Fruit fly (Drosophila melanogaster) whole organism, prepupa: ENCODE measurements around the gene vas.

Experiments used
- Blimp-1 ChIP-seq: fragments of 200-800 bp; sonication (Bioruptor generic); optimal IDR thresholded peaks from 3 replicates; lab custom pipeline; 2017; ENCODE audit warnings: missing biosample characterization, missing genetic modification characterization, mild to moderate bottlenecking, moderate library complexity, missing genetic modification reagents
- CG11294 ChIP-seq: fragments of 200-800 bp; sonication (Bioruptor generic); IDR thresholded peaks from 2 replicates; pipeline ENCODE4 v1.3.6; 2022; ENCODE audit warnings: missing biosample characterization, missing genetic modification characterization
- CG11762 ChIP-seq: fragments of 200-800 bp; sonication (Bioruptor generic); optimal IDR thresholded peaks from 3 replicates; lab custom pipeline; 2016; ENCODE audit warnings: missing biosample characterization, missing genetic modification characterization; ENCODE audit not compliant: insufficient read depth
- CG15336 ChIP-seq: fragments of 200-800 bp; sonication (Bioruptor generic); IDR thresholded peaks from 2 replicates; pipeline ENCODE4 v1.3.6; 2022; ENCODE audit warnings: missing biosample characterization, missing genetic modification characterization
- CG1621 ChIP-seq: fragments of 200-800 bp; sonication (Bioruptor generic); optimal IDR thresholded peaks from 3 replicates; lab custom pipeline; 2018; ENCODE audit warnings: missing biosample characterization, mild to moderate bottlenecking, missing genetic modification characterization
- CG16779 ChIP-seq: fragments of 200-800 bp; sonication (Bioruptor generic); optimal IDR thresholded peaks from 3 replicates; lab custom pipeline; 2017; ENCODE audit warnings: missing biosample characterization, mild to moderate bottlenecking, missing genetic modification characterization
- CG3032 ChIP-seq: fragments of 200-800 bp; optimal IDR thresholded peaks from 2 replicates; lab custom pipeline; 2019; ENCODE audit warnings: missing biosample characterization, mild to moderate bottlenecking, missing genetic modification characterization, moderate library complexity
- CG31627 ChIP-seq: fragments of 200-800 bp; sonication (Bioruptor generic); optimal IDR thresholded peaks from 3 replicates; lab custom pipeline; 2016; ENCODE audit warnings: missing biosample characterization, missing genetic modification characterization
- CG32006 ChIP-seq: fragments of 200-800 bp; sonication (Bioruptor generic); optimal IDR thresholded peaks from 3 replicates; lab custom pipeline; 2017; ENCODE audit warnings: missing biosample characterization, mild to moderate bottlenecking, missing genetic modification characterization
- CG3919 ChIP-seq: fragments of 200-800 bp; sonication (Bioruptor generic); optimal IDR thresholded peaks from 3 replicates; lab custom pipeline; 2016; ENCODE audit warnings: missing biosample characterization, missing genetic modification characterization
- CG4318 ChIP-seq: fragments of 200-800 bp; sonication (Bioruptor generic); optimal IDR thresholded peaks from 3 replicates; lab custom pipeline; 2017; ENCODE audit warnings: missing biosample characterization, mild to moderate bottlenecking, missing genetic modification characterization
- CG6163 ChIP-seq: fragments of 200-800 bp; sonication (Bioruptor generic); IDR thresholded peaks from 3 replicates; pipeline ENCODE4 v1.3.6; 2022; ENCODE audit warnings: missing biosample characterization, missing genetic modification characterization
- CG6276 ChIP-seq: fragments of 200-800 bp; sonication (Bioruptor generic); optimal IDR thresholded peaks from 2 replicates; lab custom pipeline; 2017; ENCODE audit warnings: missing biosample characterization, mild to moderate bottlenecking, missing genetic modification characterization
- CG6792 ChIP-seq: fragments of 200-800 bp; sonication (Bioruptor generic); optimal IDR thresholded peaks from 3 replicates; lab custom pipeline; 2016; ENCODE audit warnings: missing biosample characterization, missing genetic modification characterization
- CG6808 ChIP-seq: fragments of 200-800 bp; sonication (Bioruptor generic); optimal IDR thresholded peaks from 3 replicates; lab custom pipeline; 2017; ENCODE audit warnings: missing biosample characterization, missing genetic modification characterization, mild to moderate bottlenecking, moderate library complexity, missing genetic modification reagents
- CG6854 ChIP-seq: fragments of 200-800 bp; sonication (Bioruptor generic); optimal IDR thresholded peaks from 2 replicates; lab custom pipeline; 2017; ENCODE audit warnings: missing biosample characterization, mild to moderate bottlenecking, missing genetic modification characterization
- CG8119 ChIP-seq: fragments of 200-800 bp; sonication (Bioruptor generic); IDR thresholded peaks from 3 replicates; pipeline ENCODE4 v1.3.6; 2022; ENCODE audit warnings: missing biosample characterization, missing genetic modification characterization
- CG8319 ChIP-seq: fragments of 200-800 bp; sonication (Bioruptor generic); optimal IDR thresholded peaks from 3 replicates; lab custom pipeline; 2016; ENCODE audit warnings: missing biosample characterization, missing genetic modification characterization
- CG8632 ChIP-seq: fragments of 200-800 bp; sonication (Bioruptor generic); optimal IDR thresholded peaks from 3 replicates; lab custom pipeline; 2016; ENCODE audit warnings: missing biosample characterization, missing genetic modification characterization
- CG9139 ChIP-seq: fragments of 200-800 bp; sonication (Bioruptor generic); optimal IDR thresholded peaks from 3 replicates; lab custom pipeline; 2017; ENCODE audit warnings: missing biosample characterization, mild to moderate bottlenecking, missing genetic modification characterization
- Eip75B ChIP-seq: fragments of 200-800 bp; sonication (Bioruptor generic); optimal IDR thresholded peaks from 3 replicates; lab custom pipeline; 2016; ENCODE audit warnings: missing biosample characterization, missing genetic modification characterization
- Eip78C ChIP-seq: fragments of 200-800 bp; sonication (Bioruptor generic); peaks from one replicate; lab custom pipeline; 2016; ENCODE audit warnings: missing biosample characterization, missing genetic modification characterization
- Eip93F ChIP-seq: fragments of 200-800 bp; sonication (Bioruptor generic); optimal IDR thresholded peaks from 2 replicates; lab custom pipeline; 2016; ENCODE audit warnings: missing biosample characterization, mild to moderate bottlenecking, missing genetic modification characterization
- Ets21C ChIP-seq: fragments of 200-800 bp; sonication (Bioruptor generic); optimal IDR thresholded peaks from 3 replicates; lab custom pipeline; 2016; ENCODE audit warnings: missing biosample characterization, missing genetic modification characterization
- Ets96B ChIP-seq: fragments of 200-800 bp; optimal IDR thresholded peaks from 2 replicates; lab custom pipeline; 2019; ENCODE audit warnings: missing biosample characterization, mild to moderate bottlenecking, missing genetic modification characterization, moderate library complexity
- Gug ChIP-seq: fragments of 200-800 bp; sonication (Bioruptor generic); IDR thresholded peaks from 2 replicates; pipeline ENCODE4 v1.3.6; 2022; ENCODE audit warnings: missing biosample characterization, missing genetic modification characterization
- Hr38 ChIP-seq: sonication (Bioruptor generic); optimal IDR thresholded peaks from 2 replicates; lab custom pipeline; 2016; ENCODE audit warnings: missing biosample characterization, missing genetic modification characterization
- Hr39 ChIP-seq: fragments of 200-800 bp; sonication (Bioruptor generic); optimal IDR thresholded peaks from 2 replicates; lab custom pipeline; 2016; ENCODE audit warnings: missing biosample characterization, missing genetic modification characterization
- Hr4 ChIP-seq: fragments of 200-800 bp; sonication (Bioruptor generic); optimal IDR thresholded peaks from 3 replicates; lab custom pipeline; 2016; ENCODE audit warnings: missing biosample characterization, missing genetic modification characterization
- Met ChIP-seq: fragments of 200-800 bp; sonication (Bioruptor generic); optimal IDR thresholded peaks from 3 replicates; lab custom pipeline; 2016; ENCODE audit warnings: missing biosample characterization, missing genetic modification characterization
- OdsH ChIP-seq: fragments of 200-800 bp; sonication (Bioruptor generic); optimal IDR thresholded peaks from 3 replicates; lab custom pipeline; 2016; ENCODE audit warnings: missing biosample characterization, missing genetic modification characterization
- Smox ChIP-seq: fragments of 200-800 bp; sonication (Bioruptor generic); optimal IDR thresholded peaks from 3 replicates; lab custom pipeline; 2016; ENCODE audit warnings: missing biosample characterization, missing genetic modification characterization
- Sox102F ChIP-seq: fragments of 200-800 bp; sonication (Bioruptor generic); optimal IDR thresholded peaks from 2 replicates; lab custom pipeline; 2016; ENCODE audit warnings: missing biosample characterization, mild to moderate bottlenecking, missing genetic modification characterization
- Sox14 ChIP-seq: fragments of 200-800 bp; sonication (Bioruptor generic); optimal IDR thresholded peaks from 3 replicates; lab custom pipeline; 2016; ENCODE audit warnings: missing biosample characterization, missing genetic modification characterization
- Sox15 ChIP-seq: fragments of 200-800 bp; sonication (Bioruptor generic); optimal IDR thresholded peaks from 3 replicates; lab custom pipeline; 2016; ENCODE audit warnings: missing biosample characterization, missing genetic modification characterization
- achi ChIP-seq: fragments of 200-800 bp; sonication (Bioruptor generic); optimal IDR thresholded peaks from 3 replicates; lab custom pipeline; 2016; ENCODE audit warnings: missing biosample characterization, missing genetic modification characterization
- acj6 ChIP-seq: fragments of 200-800 bp; sonication (Bioruptor generic); optimal IDR thresholded peaks from 3 replicates; lab custom pipeline; 2016; ENCODE audit warnings: missing biosample characterization, missing genetic modification characterization
- cyc ChIP-seq: fragments of 200-800 bp; sonication (Bioruptor generic); optimal IDR thresholded peaks from 3 replicates; lab custom pipeline; 2016; ENCODE audit warnings: missing biosample characterization, missing genetic modification characterization
- dac ChIP-seq: fragments of 200-800 bp; sonication (Bioruptor generic); optimal IDR thresholded peaks from 2 replicates; lab custom pipeline; 2017; ENCODE audit warnings: missing biosample characterization, mild to moderate bottlenecking, missing genetic modification characterization
- dsx ChIP-seq: fragments of 200-800 bp; optimal IDR thresholded peaks from 3 replicates; lab custom pipeline; 2019; ENCODE audit warnings: missing biosample characterization, mild to moderate bottlenecking, missing genetic modification characterization, moderate library complexity; ENCODE audit not compliant: poor library complexity, severe bottlenecking
- eg ChIP-seq: fragments of 200-800 bp; sonication (Bioruptor generic); IDR thresholded peaks from 3 replicates; pipeline ENCODE4 v1.3.6; 2022; ENCODE audit warnings: missing biosample characterization, missing genetic modification characterization
- esn ChIP-seq: fragments of 200-800 bp; sonication (Bioruptor generic); optimal IDR thresholded peaks from 2 replicates; lab custom pipeline; 2016; ENCODE audit warnings: missing biosample characterization, mild to moderate bottlenecking, missing genetic modification characterization, moderate library complexity
- fd59A ChIP-seq: fragments of 200-800 bp; sonication (Bioruptor generic); optimal IDR thresholded peaks from 2 replicates; lab custom pipeline; 2017; ENCODE audit warnings: missing biosample characterization, mild to moderate bottlenecking, missing genetic modification characterization, missing genetic modification reagents
- fd85E ChIP-seq: fragments of 200-800 bp; sonication (Bioruptor generic); optimal IDR thresholded peaks from 3 replicates; lab custom pipeline; 2016; ENCODE audit warnings: missing biosample characterization, missing genetic modification characterization
- fkh ChIP-seq: fragments of 200-800 bp; sonication (Bioruptor generic); optimal IDR thresholded peaks from 3 replicates; lab custom pipeline; 2017; ENCODE audit warnings: missing biosample characterization, mild to moderate bottlenecking, missing genetic modification characterization, moderate library complexity
- lz ChIP-seq: fragments of 200-800 bp; sonication (Bioruptor generic); optimal IDR thresholded peaks from 3 replicates; lab custom pipeline; 2016; ENCODE audit warnings: missing biosample characterization, missing genetic modification characterization
- pdm3 ChIP-seq: fragments of 200-800 bp; sonication (Bioruptor generic); optimal IDR thresholded peaks from 3 replicates; lab custom pipeline; 2016; ENCODE audit warnings: missing biosample characterization, missing genetic modification characterization
- salr ChIP-seq, 2 experiments: fragments of 200-800 bp; sonication (Bioruptor generic); optimal IDR thresholded peaks; 3 replicates each; lab custom pipeline; 2016 to 2018; ENCODE audit warnings: missing biosample characterization in 2 of 2, missing genetic modification characterization in 2 of 2, mild to moderate bottlenecking in 1 of 2
- spab ChIP-seq: fragments of 200-800 bp; sonication (Bioruptor generic); optimal IDR thresholded peaks from 2 replicates; lab custom pipeline; 2017; ENCODE audit warnings: missing biosample characterization, mild to moderate bottlenecking, missing genetic modification characterization, missing genetic modification reagents
- svp ChIP-seq: fragments of 200-800 bp; sonication (Bioruptor generic); peaks from one replicate; lab custom pipeline; 2016; ENCODE audit warnings: missing biosample characterization, missing genetic modification characterization
- topi ChIP-seq: fragments of 200-800 bp; sonication (Bioruptor generic); optimal IDR thresholded peaks from 3 replicates; lab custom pipeline; 2016; ENCODE audit warnings: missing biosample characterization, missing genetic modification characterization
- vri ChIP-seq: fragments of 200-800 bp; sonication (Bioruptor generic); optimal IDR thresholded peaks from 3 replicates; lab custom pipeline; 2016; ENCODE audit warnings: missing biosample characterization, mild to moderate bottlenecking, missing genetic modification characterization

Gene vas

DNA sequence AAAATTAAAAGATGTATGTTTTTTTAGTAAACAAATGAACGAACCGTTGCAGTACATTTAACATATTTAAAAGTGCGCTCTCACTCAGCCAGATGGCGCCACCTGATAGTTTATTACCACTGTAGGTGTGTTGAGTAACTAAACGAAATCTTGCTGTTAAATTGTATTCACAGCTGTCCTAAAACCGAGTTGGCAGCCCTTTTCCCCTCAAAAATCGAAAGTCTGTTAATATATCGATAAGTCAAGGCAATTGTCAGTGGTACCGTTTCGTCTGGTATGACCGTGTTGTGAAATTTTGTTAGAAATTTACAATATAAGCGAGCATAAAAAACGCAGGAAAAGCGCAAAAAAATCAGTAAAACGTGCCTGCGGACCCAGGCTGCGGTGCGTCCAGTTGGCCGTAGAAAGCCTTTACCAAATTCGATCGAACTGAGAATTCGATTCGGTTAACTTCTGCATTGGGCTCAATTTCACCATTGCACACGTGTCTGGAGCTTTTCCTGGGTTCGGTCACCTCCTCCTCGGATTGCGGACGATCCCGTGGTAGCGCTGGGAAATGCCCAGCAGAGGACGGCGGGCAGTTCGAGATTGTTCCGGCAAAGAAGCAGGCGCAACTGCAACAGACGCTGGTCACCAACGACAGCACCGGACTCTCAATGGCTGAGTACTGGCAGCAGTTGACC lies 51.9 kb downstream of the vas start, which contains the start of gene stc:
Gene stc, plus strand, starts transcription at position 247 of the 683 bp plus-strand sequence.
- TF ChIP-seq Gug (GFP tag; lab: Robert Waterston, UW) (no peak), eg (GFP tag; lab: Robert Waterston, UW) (no peak), Eip78C (GFP tag; lab: Kevin White, UChicago) (peak; percentile 80), Smox (GFP tag; lab: Kevin White, UChicago) (peak; percentile 6), fd59A (GFP tag; lab: Kevin White, UChicago) (no peak), esn (no peak), CG1621 (tag; lab: Kevin White, UChicago) (no peak), CG8119 (no peak), CG32006 (no peak), spab (GFP tag; lab: Kevin White, UChicago) (no peak), CG6854 (no peak), CG31627 (GFP tag; lab: Kevin White, UChicago) (peak; percentile 18), salr (GFP tag; optimal IDR thresholded peaks at IDR 0.05; lab: Kevin White, UChicago) (no peak), CG4318 (GFP tag; lab: Kevin White, UChicago) (no peak), OdsH (GFP tag; lab: Kevin White, UChicago) (no peak), CG9139 (no peak), dsx (GFP tag; lab: Kevin White, UChicago) (peak; percentile 82), cyc (GFP tag; lab: Kevin White, UChicago) (peak; percentile 26), pdm3 (GFP tag; lab: Kevin White, UChicago) (peak; percentile 36), Eip75B (GFP tag; lab: Kevin White, UChicago) (peak; percentile 30), CG11762 (no peak), achi (GFP tag; lab: Kevin White, UChicago) (no peak), lz (GFP tag; lab: Kevin White, UChicago) (peak; percentile 12), CG6808 (no peak), fd85E (no peak), Ets96B (tag; lab: Kevin White, UChicago) (no peak), CG6276 (no peak), Eip93F (GFP tag; lab: Kevin White, UChicago) (no peak), Sox14 (GFP tag; lab: Kevin White, UChicago) (no peak), Hr39 (GFP tag; lab: Kevin White, UChicago) (peak; percentile 51), Sox102F (GFP tag; lab: Kevin White, UChicago) (peak; percentile 23), Hr38 (no peak), Sox15 (GFP tag; lab: Kevin White, UChicago) (no peak), CG6792 (no peak), Ets21C (GFP tag; lab: Kevin White, UChicago) (peak; percentile 21), svp (GFP tag; lab: Kevin White, UChicago) (peak; percentile 26), acj6 (GFP tag; lab: Kevin White, UChicago) (no peak), CG6163 (GFP tag; lab: Robert Waterston, UW) (no peak), dac (GFP tag; lab: Kevin White, UChicago) (no peak), CG8632 (GFP tag; lab: Kevin White, UChicago) (no peak), CG15336 (GFP tag; lab: Robert Waterston, UW) (no peak), Blimp-1 (GFP tag; lab: Kevin White, UChicago) (peak; percentile 60), CG11294 (GFP tag; lab: Robert Waterston, UW) (no peak), CG3032 (tag; lab: Kevin White, UChicago) (no peak), fkh (GFP tag; lab: Kevin White, UChicago) (no peak), CG8319 (GFP tag; lab: Kevin White, UChicago) (no peak), CG3919 (GFP tag; lab: Kevin White, UChicago) (peak; percentile 5), Met (GFP tag; lab: Kevin White, UChicago) (peak; percentile 20), Hr4 (GFP tag; lab: Kevin White, UChicago) (peak; percentile 13), CG16779 (no peak), topi (GFP tag; lab: Kevin White, UChicago) (peak; percentile 8), vri (GFP tag; lab: Kevin White, UChicago) (no peak)
